Worm (Caenorhabditis elegans) whole organism, mixed stage, embryonic: ENCODE measurements around the gene F59B1.10.

Experiments used
- elt-1 ChIP-seq: sonication (generic microtip); optimal IDR thresholded peaks from 2 replicates; lab custom pipeline; 2017; ENCODE audit warnings: missing genetic modification characterization, mild to moderate bottlenecking, missing compliant biosample characterization, antibody characterized with exemption, moderate library complexity, borderline replicate concordance; ENCODE audit not compliant: insufficient read depth
- mep-1 ChIP-seq: fragments of 150-350 bp; optimal IDR thresholded peaks from 2 replicates; lab custom pipeline; 2017; ENCODE audit warnings: missing biosample characterization, missing genetic modification reagents, missing genetic modification characterization, inconsistent platforms
- ztf-11 ChIP-seq: fragments of 150-350 bp; optimal IDR thresholded peaks from 2 replicates; lab custom pipeline; 2014; ENCODE audit warnings: missing biosample characterization, missing genetic modification characterization

DNA sequence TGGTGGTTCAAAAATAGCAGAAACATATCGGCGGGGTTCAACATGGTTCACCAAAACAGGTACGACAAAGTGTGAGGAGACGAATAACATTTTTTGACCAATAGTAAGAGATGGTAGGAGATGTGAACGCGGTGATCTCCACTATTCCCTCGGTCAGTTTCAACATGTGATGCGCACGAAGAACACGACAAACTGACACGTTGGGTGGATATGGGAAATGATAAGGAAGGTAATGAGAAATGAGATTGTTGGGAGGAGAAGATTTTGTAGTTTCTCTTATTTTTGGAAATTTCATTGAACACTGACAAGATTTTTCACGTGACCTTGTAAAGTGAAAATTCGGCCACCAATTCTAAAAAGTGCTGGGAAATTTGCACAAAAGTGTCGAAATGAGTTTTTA, 37.1 kb downstream of the F59B1.10 start:
- TF ChIP-seq ztf-11 = no peak
- no peak for TF ChIP-seq mep-1
- no peak for TF ChIP-seq elt-1
